Worm (Caenorhabditis elegans): Measurements from ENCODE around the gene C02E7.8.

- TF ChIP-seq snpc-4 (tag; optimal IDR thresholded peaks at IDR 0.05), result no peak
- TF ChIP-seq C16A3.4 (tag; optimal IDR thresholded peaks at IDR 0.05), result no peak
- TF ChIP-seq isw-1 (GFP tag; IDR thresholded peaks at IDR 0.05), result no peak
- no peak for TF ChIP-seq lin-13 (GFP tag; optimal IDR thresholded peaks at IDR 0.05)
- no peak for TF ChIP-seq ztf-4 (tag; optimal IDR thresholded peaks at IDR 0.05)
- no peak for TF ChIP-seq ama-1 (optimal IDR thresholded peaks at IDR 0.05)
- TF ChIP-seq nhr-28 (tag; optimal IDR thresholded peaks at IDR 0.05), result no peak
- no peak for TF ChIP-seq elt-3 (tag; optimal IDR thresholded peaks at IDR 0.05)
- no peak for TF ChIP-seq C34B4.2 (tag; optimal IDR thresholded peaks at IDR 0.05)
- no peak for TF ChIP-seq fos-1 (tag; optimal IDR thresholded peaks at IDR 0.05)
- TF ChIP-seq dpl-1 (GFP tag; optimal IDR thresholded peaks at IDR 0.05), result no peak
- no peak for TF ChIP-seq efl-3 (GFP tag; optimal IDR thresholded peaks at IDR 0.05)
- TF ChIP-seq ztf-11 (tag; optimal IDR thresholded peaks at IDR 0.05), result no peak
- TF ChIP-seq fkh-10 (GFP tag; optimal IDR thresholded peaks at IDR 0.05), result no peak
Observed at ce11 chrV:4934406-4934805, 13.8 kb upstream of the C02E7.8 start, which contains the start of gene catp-2.
